Fruit fly (Drosophila melanogaster): ENCODE data around the gene CG8066.

- TF ChIP-seq Snoo (tag; optimal IDR thresholded peaks at IDR 0.05) (no peak), CG8301 (tag; optimal IDR thresholded peaks at IDR 0.05) (no peak), CG9948 (tag; optimal IDR thresholded peaks at IDR 0.05) (no peak), CG8159 (tag; optimal IDR thresholded peaks at IDR 0.05) (no peak), Pif1A (GFP tag; optimal IDR thresholded peaks at IDR 0.05) (no peak), rn (GFP tag; IDR thresholded peaks at IDR 0.05) (no peak), gl (tag; optimal IDR thresholded peaks at IDR 0.05) (no peak), Pif1B (GFP tag; optimal IDR thresholded peaks at IDR 0.05) (no peak)
These were observed 18.1 kb upstream of the CG8066 start for dm6 chr3R:14586480-14587443.
